Fruit fly (Drosophila melanogaster) whole organism, embryonic: Measurements from ENCODE around the gene Gr32a.

Source experiments
- Bdp1 ChIP-seq: fragments of 200-800 bp; sonication (Bioruptor generic); optimal IDR thresholded peaks from 3 replicates; lab custom pipeline; 2016; ENCODE audit warnings: missing biosample characterization, missing genetic modification characterization
- Blimp-1 ChIP-seq: fragments of 200-800 bp; sonication (Bioruptor generic); optimal IDR thresholded peaks from 3 replicates; lab custom pipeline; 2018; ENCODE audit warnings: missing biosample characterization, missing genetic modification characterization, mild to moderate bottlenecking, moderate library complexity, missing genetic modification reagents
- C15 ChIP-seq: fragments of 200-800 bp; sonication (Bioruptor generic); IDR thresholded peaks from 3 replicates; pipeline ENCODE4 v1.3.6; 2022; ENCODE audit warnings: missing biosample characterization, missing genetic modification characterization
- CG10543 ChIP-seq: fragments of 200-800 bp; sonication (Bioruptor generic); optimal IDR thresholded peaks from 3 replicates; lab custom pipeline; 2017; ENCODE audit warnings: missing biosample characterization, mild to moderate bottlenecking, missing genetic modification characterization, moderate library complexity
- CG11093 ChIP-seq: fragments of 200-800 bp; sonication (Bioruptor generic); IDR thresholded peaks from 3 replicates; pipeline ENCODE4 v1.3.6; 2022; ENCODE audit warnings: missing biosample characterization, missing genetic modification characterization
- CG11696 ChIP-seq: fragments of 200-800 bp; sonication (Bioruptor generic); IDR thresholded peaks from 2 replicates; pipeline ENCODE4 v1.3.6; 2022; ENCODE audit warnings: missing biosample characterization, missing genetic modification characterization
- CG12744 ChIP-seq: fragments of 200-800 bp; sonication (Bioruptor generic); optimal IDR thresholded peaks from 2 replicates; lab custom pipeline; 2016; ENCODE audit warnings: missing biosample characterization, missing genetic modification characterization
- CG13624 ChIP-seq: fragments of 200-800 bp; sonication (Bioruptor generic); optimal IDR thresholded peaks from 2 replicates; lab custom pipeline; 2016; ENCODE audit warnings: missing biosample characterization, missing genetic modification characterization
- CG14667 ChIP-seq: fragments of 200-800 bp; sonication (Bioruptor generic); IDR thresholded peaks from 2 replicates; pipeline ENCODE4 v1.3.6; 2022; ENCODE audit warnings: missing biosample characterization, missing genetic modification characterization
- CG15514 ChIP-seq: fragments of 200-800 bp; sonication (Bioruptor generic); optimal IDR thresholded peaks from 3 replicates; lab custom pipeline; 2017; ENCODE audit warnings: missing biosample characterization, missing genetic modification characterization, mild to moderate bottlenecking, moderate library complexity, missing genetic modification reagents
- CG1603 ChIP-seq: fragments of 200-800 bp; sonication (Bioruptor generic); optimal IDR thresholded peaks from 2 replicates; lab custom pipeline; 2019; ENCODE audit warnings: missing biosample characterization, mild to moderate bottlenecking, missing genetic modification characterization, moderate library complexity
- CG2199 ChIP-seq: fragments of 200-800 bp; sonication (Bioruptor generic); IDR thresholded peaks from 3 replicates; pipeline ENCODE4 v1.3.6; 2022; ENCODE audit warnings: missing biosample characterization, missing genetic modification characterization
- CG4730 ChIP-seq: fragments of 200-800 bp; sonication (Bioruptor generic); IDR thresholded peaks from 2 replicates; pipeline ENCODE4 v1.3.6; 2022; ENCODE audit warnings: missing biosample characterization, missing genetic modification characterization
- CG6254 ChIP-seq: fragments of 200-800 bp; sonication (Bioruptor generic); optimal IDR thresholded peaks from 3 replicates; lab custom pipeline; 2017; ENCODE audit warnings: mild to moderate bottlenecking, missing biosample characterization, missing genetic modification reagents, missing genetic modification characterization
- CG6654 ChIP-seq: fragments of 200-800 bp; sonication (Bioruptor generic); optimal IDR thresholded peaks from 2 replicates; lab custom pipeline; 2017; ENCODE audit warnings: missing biosample characterization, mild to moderate bottlenecking, missing genetic modification characterization
- CG6689 ChIP-seq: fragments of 200-800 bp; sonication (Bioruptor generic); IDR thresholded peaks from 2 replicates; pipeline ENCODE4 v1.3.6; 2022; ENCODE audit warnings: missing biosample characterization, missing genetic modification characterization
- CG6765 ChIP-seq: fragments of 200-800 bp; sonication (Bioruptor generic); optimal IDR thresholded peaks from 3 replicates; lab custom pipeline; 2017; ENCODE audit warnings: missing biosample characterization, mild to moderate bottlenecking, missing genetic modification characterization
- CG7963 ChIP-seq: fragments of 200-800 bp; sonication (Bioruptor generic); IDR thresholded peaks from 3 replicates; pipeline ENCODE4 v1.3.6; 2022; ENCODE audit warnings: missing biosample characterization, missing genetic modification characterization; ENCODE audit not compliant: partially characterized antibody
- CG8089 ChIP-seq: fragments of 200-800 bp; sonication (Bioruptor generic); optimal IDR thresholded peaks from 3 replicates; lab custom pipeline; 2016; ENCODE audit warnings: missing biosample characterization, missing genetic modification characterization
- Dp ChIP-seq: fragments of 200-800 bp; sonication (Bioruptor generic); optimal IDR thresholded peaks from 2 replicates; lab custom pipeline; 2018; ENCODE audit warnings: missing biosample characterization, mild to moderate bottlenecking, missing genetic modification characterization, moderate library complexity
- Ets97D ChIP-seq: fragments of 200-800 bp; sonication (Bioruptor generic); optimal IDR thresholded peaks from 3 replicates; lab custom pipeline; 2016; ENCODE audit warnings: missing biosample characterization, missing genetic modification characterization
- H15 ChIP-seq: fragments of 200-800 bp; sonication (Bioruptor generic); IDR thresholded peaks from 3 replicates; pipeline ENCODE4 v1.3.6; 2022; ENCODE audit warnings: missing biosample characterization, missing genetic modification characterization
- Hey ChIP-seq: fragments of 200-800 bp; sonication (Bioruptor generic); optimal IDR thresholded peaks from 3 replicates; lab custom pipeline; 2018; ENCODE audit warnings: missing biosample characterization, mild to moderate bottlenecking, missing genetic modification characterization
- Hr3 ChIP-seq: fragments of 200-800 bp; sonication (Bioruptor generic); optimal IDR thresholded peaks from 3 replicates; lab custom pipeline; 2016; ENCODE audit warnings: missing biosample characterization, missing genetic modification characterization
- Hr78 ChIP-seq, 2 experiments: fragments of 200-800 bp in 1 of 2; fragments of >200 bp in 1 of 2; sonication (Bioruptor generic) in 1 of 2; optimal IDR thresholded peaks; 2 replicates each; lab custom pipeline; 2017 to 2019; ENCODE audit warnings: missing biosample characterization in 2 of 2, missing genetic modification characterization in 2 of 2, mild to moderate bottlenecking in 1 of 2, moderate library complexity in 1 of 2
- Med ChIP-seq: fragments of 200-800 bp; sonication (Bioruptor generic); peaks from one replicate; lab custom pipeline; 2016; ENCODE audit warnings: missing biosample characterization, missing genetic modification characterization, mild to moderate bottlenecking, inconsistent platforms, moderate library complexity
- Oli ChIP-seq: fragments of 200-800 bp; sonication (Bioruptor generic); optimal IDR thresholded peaks from 2 replicates; lab custom pipeline; 2018; ENCODE audit warnings: missing biosample characterization, mild to moderate bottlenecking, missing genetic modification characterization, moderate library complexity
- Sox102F ChIP-seq: fragments of 200-800 bp; sonication (Bioruptor generic); optimal IDR thresholded peaks from 2 replicates; lab custom pipeline; 2018; ENCODE audit warnings: missing biosample characterization, mild to moderate bottlenecking, missing genetic modification characterization, moderate library complexity
- Usf ChIP-seq: fragments of 200-800 bp; sonication (Bioruptor generic); optimal IDR thresholded peaks from 2 replicates; lab custom pipeline; 2017; ENCODE audit warnings: missing genotype, missing biosample characterization, missing genetic modification characterization
- Vsx1 ChIP-seq: fragments of 200-800 bp; sonication (Bioruptor generic); optimal IDR thresholded peaks from 2 replicates; lab custom pipeline; 2017; ENCODE audit warnings: missing biosample characterization, mild to moderate bottlenecking, missing genetic modification characterization, missing genetic modification reagents
- az2 ChIP-seq: fragments of 200-800 bp; sonication (Bioruptor generic); optimal IDR thresholded peaks from 3 replicates; lab custom pipeline; 2016; ENCODE audit warnings: missing biosample characterization, missing genetic modification characterization
- bigmax ChIP-seq: fragments of 200-800 bp; sonication (Bioruptor generic); optimal IDR thresholded peaks from 2 replicates; lab custom pipeline; 2018; ENCODE audit warnings: missing biosample characterization, mild to moderate bottlenecking, missing genetic modification characterization
- bowl ChIP-seq: fragments of 200-800 bp; sonication (Bioruptor generic); IDR thresholded peaks from 2 replicates; pipeline ENCODE4 v1.3.6; 2022; ENCODE audit warnings: missing biosample characterization, missing genetic modification characterization
- cato ChIP-seq: fragments of 200-800 bp; sonication (Bioruptor generic); optimal IDR thresholded peaks from 2 replicates; lab custom pipeline; 2016; ENCODE audit warnings: missing biosample characterization, missing genetic modification characterization, borderline replicate concordance
- cg ChIP-seq: fragments of 200-800 bp; sonication (Bioruptor generic); optimal IDR thresholded peaks from 3 replicates; lab custom pipeline; 2019; ENCODE audit warnings: missing biosample characterization, mild to moderate bottlenecking, missing genetic modification characterization, moderate library complexity
- da ChIP-seq: fragments of 200-800 bp; sonication (Bioruptor generic); optimal IDR thresholded peaks from 2 replicates; lab custom pipeline; 2016; ENCODE audit warnings: missing biosample characterization, missing genetic modification characterization
- eve ChIP-seq, 2 experiments: fragments of >200 bp; optimal IDR thresholded peaks; 2 replicates each; lab custom pipeline; 2017; ENCODE audit warnings: missing biosample characterization in 2 of 2, missing genetic modification characterization in 2 of 2
- fd3F ChIP-seq: fragments of 200-800 bp; sonication (Bioruptor generic); optimal IDR thresholded peaks from 2 replicates; lab custom pipeline; 2018; ENCODE audit warnings: missing biosample characterization, mild to moderate bottlenecking, missing genetic modification characterization, moderate library complexity
- fru ChIP-seq: fragments of >200 bp; optimal IDR thresholded peaks from 2 replicates; lab custom pipeline; 2017
- ftz-f1 ChIP-seq: fragments of 200-800 bp; sonication (Bioruptor generic); optimal IDR thresholded peaks from 2 replicates; lab custom pipeline; 2016; ENCODE audit warnings: missing biosample characterization, missing genetic modification characterization
- gcm2 ChIP-seq: fragments of 200-800 bp; sonication (Bioruptor generic); optimal IDR thresholded peaks from 2 replicates; lab custom pipeline; 2016; ENCODE audit warnings: missing biosample characterization, missing genetic modification characterization
- grau ChIP-seq: fragments of 200-800 bp; optimal IDR thresholded peaks from 3 replicates; lab custom pipeline; 2019; ENCODE audit warnings: missing biosample characterization, mild to moderate bottlenecking, missing genetic modification characterization, moderate library complexity
- lilli ChIP-seq: fragments of 200-800 bp; sonication (Bioruptor generic); optimal IDR thresholded peaks from 3 replicates; lab custom pipeline; 2016; ENCODE audit warnings: missing biosample characterization, missing genetic modification characterization
- otp ChIP-seq: fragments of 200-800 bp; sonication (Bioruptor generic); IDR thresholded peaks from 3 replicates; pipeline ENCODE4, ENCODE4 v1.3.6; 2022; ENCODE audit warnings: missing biosample characterization, missing genetic modification characterization
- phol ChIP-seq: fragments of 200-800 bp; sonication (Bioruptor generic); optimal IDR thresholded peaks from 3 replicates; lab custom pipeline; 2018; ENCODE audit warnings: missing biosample characterization, mild to moderate bottlenecking, missing genetic modification characterization, moderate library complexity
- sd ChIP-seq: fragments of 200-800 bp; sonication (Bioruptor generic); optimal IDR thresholded peaks from 3 replicates; lab custom pipeline; 2018; ENCODE audit warnings: missing biosample characterization, mild to moderate bottlenecking, missing genetic modification characterization, moderate library complexity
- sug ChIP-seq: fragments of 200-800 bp; optimal IDR thresholded peaks from 2 replicates; lab custom pipeline; 2019; ENCODE audit warnings: missing biosample characterization, mild to moderate bottlenecking, missing genetic modification characterization, moderate library complexity
- vvl ChIP-seq: fragments of 200-800 bp; sonication (Bioruptor generic); IDR thresholded peaks from 2 replicates; pipeline ENCODE4 v1.3.6; 2022; ENCODE audit warnings: missing biosample characterization, missing genetic modification characterization
- zen2 ChIP-seq: fragments of 200-800 bp; sonication (Bioruptor generic); IDR thresholded peaks from 3 replicates; pipeline ENCODE4 v1.3.6; 2022; ENCODE audit warnings: missing biosample characterization, missing genetic modification characterization; ENCODE audit not compliant: partially characterized antibody

The Gr32a gene

DNA sequence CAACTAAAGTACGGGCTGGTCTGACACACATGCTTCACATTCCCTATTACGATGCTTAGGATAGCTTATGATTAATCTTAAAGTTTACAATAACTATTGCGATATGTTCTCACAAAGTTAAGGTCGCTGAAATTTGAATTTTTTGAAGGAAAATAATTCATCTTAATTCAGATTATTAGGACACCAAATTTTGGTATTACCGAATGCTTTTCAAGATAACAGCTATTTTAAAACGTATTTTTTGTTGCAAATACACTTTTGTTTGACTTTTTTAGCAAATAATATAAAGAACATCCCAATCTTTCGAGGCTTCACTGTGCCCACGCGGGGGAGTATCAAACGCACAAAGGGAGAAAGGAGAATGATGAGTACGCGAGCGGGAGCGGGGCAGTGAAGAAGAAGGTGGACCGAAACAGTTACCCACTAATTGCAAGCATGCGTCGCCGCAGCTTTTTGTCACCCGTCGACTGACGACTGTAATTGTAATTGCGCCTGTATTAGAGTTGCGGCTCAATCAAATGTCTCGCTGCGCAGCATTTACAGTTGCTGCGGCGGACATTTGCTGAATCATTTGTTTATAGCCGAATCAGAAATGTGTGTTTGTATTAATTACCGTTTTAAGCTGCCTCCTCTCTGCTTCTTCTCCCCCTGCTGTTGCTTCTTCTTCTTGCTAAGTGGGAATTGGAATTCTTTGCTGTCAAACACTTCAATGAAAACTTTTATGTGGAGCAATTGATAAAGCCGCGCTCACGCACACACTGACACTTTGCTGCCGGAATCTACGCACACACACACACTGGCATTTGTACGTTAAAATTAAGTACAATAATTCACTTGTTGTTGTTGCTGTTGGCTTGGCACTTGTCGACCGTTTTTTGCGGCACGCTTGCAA is 47.6 kb upstream of the Gr32a start (continued):
- TF ChIP-seq Vsx1 (GFP tag; lab: Kevin White, UChicago), result no peak
- peak; percentile 11 for TF ChIP-seq CG15514 (GFP tag; lab: Kevin White, UChicago)
- TF ChIP-seq otp (GFP tag; lab: Robert Waterston, UW), result no peak
- TF ChIP-seq fru, result no peak
- TF ChIP-seq CG4730 (GFP tag; lab: Robert Waterston, UW), result no peak
- peak; percentile 13 for TF ChIP-seq Oli (tag; lab: Kevin White, UChicago)
- TF ChIP-seq az2 (GFP tag; lab: Kevin White, UChicago), result peak; percentile 4
- no peak for TF ChIP-seq bowl (GFP tag; lab: Robert Waterston, UW)
- TF ChIP-seq Sox102F (GFP tag; lab: Kevin White, UChicago), result peak; percentile 43
- no peak for TF ChIP-seq Dp
- 0 out of 2 replicates have a peak, but pooled peaks have one; percentile 13 for TF ChIP-seq CG11696 (GFP tag; lab: Robert Waterston, UW)
- peak; percentile 73 for TF ChIP-seq cg (GFP tag; lab: Kevin White, UChicago)
- peak; percentile 1 for TF ChIP-seq phol (tag; lab: Kevin White, UChicago)
- TF ChIP-seq cato (GFP tag; lab: Kevin White, UChicago), result no peak
- TF ChIP-seq CG14667 (GFP tag; lab: Robert Waterston, UW), result no peak
- TF ChIP-seq Hr78 (GFP tag; optimal IDR thresholded peaks at IDR 0.05; lab: Kevin White, UChicago), result no peak
- no peak for TF ChIP-seq Hey (tag; lab: Kevin White, UChicago)
- TF ChIP-seq CG6254 (GFP tag; lab: Kevin White, UChicago), result no peak
- no peak for TF ChIP-seq Hr3
- no peak for TF ChIP-seq CG1603 (tag; lab: Kevin White, UChicago)
- no peak for TF ChIP-seq CG12744 (GFP tag; lab: Kevin White, UChicago)
- peak; percentile 5 for TF ChIP-seq Blimp-1 (GFP tag; lab: Kevin White, UChicago)
- TF ChIP-seq grau, result peak; percentile 84
- TF ChIP-seq zen2 (GFP tag; lab: Robert Waterston, UW), result no peak
- TF ChIP-seq ftz-f1 (GFP tag; lab: Kevin White, UChicago), result no peak
- no peak for TF ChIP-seq gcm2 (GFP tag; lab: Kevin White, UChicago)
- TF ChIP-seq CG6689, result no peak
- TF ChIP-seq vvl (GFP tag; lab: Robert Waterston, UW), result no peak
- TF ChIP-seq H15, result 0 out of 3 replicates have a peak, but pooled peaks have one; percentile 28
- TF ChIP-seq CG7963 (GFP tag; lab: Robert Waterston, UW), result no peak
- TF ChIP-seq Bdp1 (GFP tag; lab: Kevin White, UChicago), result no peak
- TF ChIP-seq eve (GFP tag; optimal IDR thresholded peaks at IDR 0.05; lab: Kevin White, UChicago), result no peak
- TF ChIP-seq C15 (GFP tag; lab: Robert Waterston, UW), result no peak
- TF ChIP-seq CG10543 (GFP tag; lab: Kevin White, UChicago), result no peak
- peak; percentile 51 for TF ChIP-seq sd (tag; lab: Kevin White, UChicago)
- TF ChIP-seq Usf (GFP tag; lab: Kevin White, UChicago), result peak; percentile 19
- TF ChIP-seq sug (tag; lab: Kevin White, UChicago), result no peak
- no peak for TF ChIP-seq CG11093 (GFP tag; lab: Robert Waterston, UW)
- no peak for TF ChIP-seq da (GFP tag; lab: Kevin White, UChicago)
- TF ChIP-seq lilli (GFP tag; lab: Kevin White, UChicago), result peak; percentile 50
- peak; percentile 21 for TF ChIP-seq fd3F (GFP tag; lab: Kevin White, UChicago)
- TF ChIP-seq CG8089 (GFP tag; lab: Kevin White, UChicago), result no peak
- TF ChIP-seq CG2199 (GFP tag; lab: Robert Waterston, UW), result peak; percentile 100
- TF ChIP-seq CG6654 (GFP tag; lab: Kevin White, UChicago), result no peak
- no peak for TF ChIP-seq bigmax (GFP tag; lab: Kevin White, UChicago)
- TF ChIP-seq CG6765 (GFP tag; lab: Kevin White, UChicago), result no peak
- TF ChIP-seq CG13624, result no peak
- TF ChIP-seq Ets97D (GFP tag; lab: Kevin White, UChicago), result no peak
- TF ChIP-seq Med, result peak; percentile 82
